Worm (Caenorhabditis elegans) whole organism, L3 larva: ENCODE results near the gene taf-11.3.

ENCODE experiments used
- ceh-82 ChIP-seq: fragments of 150-350 bp; optimal IDR thresholded peaks from 2 replicates; lab custom pipeline; 2014; ENCODE audit warnings: missing biosample characterization, missing genetic modification characterization
- tbx-2 ChIP-seq: sonication (generic microtip); optimal IDR thresholded peaks from 2 replicates; lab custom pipeline; 2016; ENCODE audit warnings: mild to moderate bottlenecking, missing genetic modification characterization, missing compliant biosample characterization

DNA sequence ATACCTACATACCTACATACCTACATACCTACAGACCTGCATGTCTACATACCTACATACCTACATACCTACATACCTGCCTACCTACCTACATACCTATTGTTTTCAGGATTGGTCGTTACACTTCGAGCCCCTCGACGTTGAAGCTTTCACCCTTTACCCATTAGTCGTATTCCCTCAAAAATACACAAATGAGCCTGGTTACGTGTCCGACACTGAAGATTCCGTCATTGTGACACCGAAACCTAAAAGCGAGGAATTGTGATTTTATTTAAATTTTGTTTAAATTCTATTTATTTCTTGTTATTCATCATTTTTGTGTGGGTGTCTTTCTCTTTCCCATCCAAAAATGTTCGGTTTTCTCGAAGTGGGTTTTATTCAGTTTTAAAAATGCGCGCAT lies 25.9 kb downstream of the taf-11.3 start, which contains the start of gene D2045.7:
- TF ChIP-seq ceh-82 (tag; lab: Kevin White, UChicago) (no peak), tbx-2 (tag; lab: Kevin White, UChicago) (no peak)
